Worm (Caenorhabditis elegans) whole organism, L4 larva: ENCODE measurements around the gene C14A11.5.

Experiments
- ceh-28 ChIP-seq: fragments of 150-350 bp; optimal IDR thresholded peaks from 2 replicates; lab custom pipeline; 2014; ENCODE audit warnings: missing biosample characterization, missing genetic modification reagents, missing genetic modification characterization
- dve-1 ChIP-seq: sonication (generic microtip); optimal IDR thresholded peaks from 2 replicates; lab custom pipeline; 2017; ENCODE audit warnings: antibody characterized with exemption, mild to moderate bottlenecking, missing genetic modification characterization, missing compliant biosample characterization; ENCODE audit not compliant: insufficient read depth
- mdl-1 ChIP-seq, 2 experiments: fragments of 150-350 bp in 1 of 2; sonication (generic microtip) in 1 of 2; optimal IDR thresholded peaks; 2 replicates each; lab custom pipeline; 2014 to 2017; ENCODE audit warnings: missing biosample characterization in 2 of 2, missing genetic modification characterization in 2 of 2
- php-3 ChIP-seq: fragments of 200-800 bp; sonication (Bioruptor generic); IDR thresholded peaks from 2 replicates; pipeline ENCODE4 v1.3.6; 2022; ENCODE audit warnings: missing genetic modification reagents, missing genetic modification characterization, missing compliant biosample characterization
- pqm-1 ChIP-seq: sonication (generic microtip); optimal IDR thresholded peaks from 2 replicates; lab custom pipeline; 2017; ENCODE audit warnings: missing biosample characterization, missing genetic modification characterization
- skn-1 ChIP-seq: fragments of 150-350 bp; optimal IDR thresholded peaks from 2 replicates; lab custom pipeline; 2014; ENCODE audit warnings: missing biosample characterization, missing genetic modification characterization
- snpc-4 ChIP-seq: fragments of 150-350 bp; optimal IDR thresholded peaks from 2 replicates; lab custom pipeline; 2014; ENCODE audit warnings: missing biosample characterization, missing genetic modification characterization
- unc-62 ChIP-seq, 3 experiments: fragments of 150-350 bp in 1 of 3; sonication (generic microtip); optimal IDR thresholded peaks in 2 of 3; peaks in 1 of 3; 1 replicate in 1 of 3; 2 replicates in 2 of 3; lab custom pipeline; 2014 to 2017; ENCODE audit warnings: missing biosample characterization in 3 of 3, missing genetic modification characterization in 3 of 3, missing genetic modification reagents in 3 of 3, missing genotype in 1 of 3

ce11 chrX:2841754-2842153 lies 34.4 kb upstream of the C14A11.5 start:
- peak; percentile 79 for TF ChIP-seq pqm-1 (tag; lab: Kevin White, UChicago)
- TF ChIP-seq skn-1 (tag; lab: Kevin White, UChicago), result no peak
- no peak for TF ChIP-seq snpc-4 (tag; lab: Kevin White, UChicago)
- TF ChIP-seq unc-62 (GFP tag; optimal IDR thresholded peaks at IDR 0.05 in 1 of 2; lab: Kevin White, UChicago), result no peak
- no peak for TF ChIP-seq unc-62 (tag; optimal IDR thresholded peaks at IDR 0.05; lab: Kevin White, UChicago)
- TF ChIP-seq php-3 (GFP tag; lab: Robert Waterston, UW), result peak; percentile 87
- peak; percentile 89 for TF ChIP-seq dve-1 (tag; lab: Kevin White, UChicago)
- no peak for TF ChIP-seq mdl-1 (tag; optimal IDR thresholded peaks at IDR 0.05; lab: Kevin White, UChicago)
- TF ChIP-seq ceh-28, result no peak
